Fruit fly (Drosophila melanogaster) whole organism, embryonic: Measurements from ENCODE around the gene CHOp24.

ENCODE experiments used
- Atf-2 ChIP-seq: fragments of 200-800 bp; sonication (Bioruptor generic); optimal IDR thresholded peaks from 2 replicates; lab custom pipeline; 2016; ENCODE audit warnings: missing biosample characterization, missing genetic modification characterization
- BEAF-32 ChIP-seq: fragments of 200-800 bp; sonication (Bioruptor generic); optimal IDR thresholded peaks from 3 replicates; lab custom pipeline; 2017; ENCODE audit warnings: missing biosample characterization, missing genetic modification characterization, mild to moderate bottlenecking, moderate library complexity, missing genetic modification reagents
- Bgb ChIP-seq: fragments of 200-800 bp; sonication (Bioruptor generic); IDR thresholded peaks from 2 replicates; pipeline ENCODE4 v1.3.6; 2022; ENCODE audit warnings: missing biosample characterization, missing genetic modification characterization; ENCODE audit not compliant: partially characterized antibody
- CG10267 ChIP-seq: fragments of 200-800 bp; sonication (Bioruptor generic); optimal IDR thresholded peaks from 2 replicates; lab custom pipeline; 2018; ENCODE audit warnings: missing biosample characterization, mild to moderate bottlenecking, missing genetic modification characterization, moderate library complexity
- CG13287 ChIP-seq: fragments of 200-800 bp; sonication (Bioruptor generic); IDR thresholded peaks from 2 replicates; pipeline ENCODE4 v1.3.6; 2022; ENCODE audit warnings: missing biosample characterization, missing genetic modification characterization; ENCODE audit not compliant: partially characterized antibody
- CG13894 ChIP-seq: fragments of 200-800 bp; sonication (Bioruptor generic); optimal IDR thresholded peaks from 3 replicates; lab custom pipeline; 2018; ENCODE audit warnings: missing biosample characterization, mild to moderate bottlenecking, missing genetic modification characterization, moderate library complexity
- CG14710 ChIP-seq: fragments of 200-800 bp; sonication (Bioruptor generic); optimal IDR thresholded peaks from 3 replicates; lab custom pipeline; 2019; ENCODE audit warnings: missing biosample characterization, mild to moderate bottlenecking, missing genetic modification characterization, moderate library complexity
- CG17912 ChIP-seq: fragments of 200-800 bp; sonication (Bioruptor generic); optimal IDR thresholded peaks from 2 replicates; lab custom pipeline; 2018; ENCODE audit warnings: missing biosample characterization, mild to moderate bottlenecking, missing genetic modification characterization
- CG2116 ChIP-seq: fragments of 200-800 bp; sonication (Bioruptor generic); optimal IDR thresholded peaks from 3 replicates; lab custom pipeline; 2018; ENCODE audit warnings: missing biosample characterization, mild to moderate bottlenecking, missing genetic modification characterization
- CG2889 ChIP-seq: fragments of 200-800 bp; sonication (Bioruptor generic); IDR thresholded peaks from 3 replicates; pipeline ENCODE4 v1.3.6; 2022; ENCODE audit warnings: missing biosample characterization, missing genetic modification characterization
- CG31224 ChIP-seq: fragments of 200-800 bp; sonication (Bioruptor generic); IDR thresholded peaks from 2 replicates; pipeline ENCODE4 v1.3.6; 2022; ENCODE audit warnings: missing biosample characterization, missing genetic modification characterization
- CG4617 ChIP-seq: fragments of 200-800 bp; sonication (Bioruptor generic); optimal IDR thresholded peaks from 3 replicates; lab custom pipeline; 2016; ENCODE audit warnings: missing biosample characterization, missing genetic modification characterization, borderline replicate concordance
- CG7928 ChIP-seq: fragments of 200-800 bp; sonication (Bioruptor generic); optimal IDR thresholded peaks from 2 replicates; lab custom pipeline; 2017; ENCODE audit warnings: missing biosample characterization, mild to moderate bottlenecking, missing genetic modification characterization
- CG8944 ChIP-seq: fragments of 200-800 bp; sonication (Bioruptor generic); optimal IDR thresholded peaks from 3 replicates; lab custom pipeline; 2016; ENCODE audit warnings: missing biosample characterization, missing genetic modification characterization
- CG9797 ChIP-seq: fragments of 200-800 bp; sonication (Bioruptor generic); optimal IDR thresholded peaks from 3 replicates; lab custom pipeline; 2018; ENCODE audit warnings: missing biosample characterization, mild to moderate bottlenecking, missing genetic modification characterization
- CTCF ChIP-seq: fragments of 200-800 bp; sonication (Bioruptor generic); optimal IDR thresholded peaks from 2 replicates; lab custom pipeline; 2017; ENCODE audit warnings: missing biosample characterization, mild to moderate bottlenecking, missing genetic modification characterization, moderate library complexity
- Dp ChIP-seq: fragments of 200-800 bp; sonication (Bioruptor generic); optimal IDR thresholded peaks from 2 replicates; lab custom pipeline; 2018; ENCODE audit warnings: missing biosample characterization, mild to moderate bottlenecking, missing genetic modification characterization, moderate library complexity
- E2f2 ChIP-seq: fragments of 200-800 bp; sonication (Bioruptor generic); IDR thresholded peaks from 2 replicates; pipeline ENCODE4 v1.3.6; 2022; ENCODE audit warnings: missing biosample characterization, missing genetic modification characterization
- MBD-R2 ChIP-seq: fragments of 200-800 bp; sonication (Bioruptor generic); IDR thresholded peaks from 2 replicates; pipeline ENCODE4 v1.3.6; 2022; ENCODE audit warnings: missing biosample characterization, missing genetic modification characterization
- MESR4 ChIP-seq: fragments of 200-800 bp; sonication (Bioruptor generic); optimal IDR thresholded peaks from 2 replicates; lab custom pipeline; 2018; ENCODE audit warnings: missing biosample characterization, mild to moderate bottlenecking, missing genetic modification characterization, moderate library complexity
- Med ChIP-seq: fragments of 200-800 bp; sonication (Bioruptor generic); peaks from one replicate; lab custom pipeline; 2016; ENCODE audit warnings: missing biosample characterization, missing genetic modification characterization, mild to moderate bottlenecking, inconsistent platforms, moderate library complexity
- Myb ChIP-seq: fragments of 200-800 bp; sonication (Bioruptor generic); optimal IDR thresholded peaks from 2 replicates; lab custom pipeline; 2016; ENCODE audit warnings: missing biosample characterization, missing genetic modification characterization
- Nf-YA ChIP-seq: fragments of 200-800 bp; sonication (Bioruptor generic); IDR thresholded peaks from 2 replicates; pipeline ENCODE4 v1.3.6; 2022; ENCODE audit warnings: missing biosample characterization, missing genetic modification characterization
- Pdp1 ChIP-seq, 2 experiments: fragments of 200-800 bp; sonication (Bioruptor generic); optimal IDR thresholded peaks; 3 replicates each; lab custom pipeline; 2016; ENCODE audit warnings: missing biosample characterization in 2 of 2, missing genetic modification characterization in 2 of 2, mild to moderate bottlenecking in 1 of 2, moderate library complexity in 1 of 2
- Sin3A ChIP-seq: fragments of >200 bp; optimal IDR thresholded peaks from 2 replicates; lab custom pipeline; 2018
- Sry-δ ChIP-seq: fragments of 200-800 bp; sonication (Bioruptor generic); optimal IDR thresholded peaks from 2 replicates; lab custom pipeline; 2016; ENCODE audit warnings: missing biosample characterization, missing genetic modification characterization
- btn ChIP-seq: fragments of 200-800 bp; sonication (Bioruptor generic); optimal IDR thresholded peaks from 2 replicates; lab custom pipeline; 2016; ENCODE audit warnings: missing biosample characterization, missing genetic modification characterization
- fd64A ChIP-seq: fragments of 200-800 bp; sonication (Bioruptor generic); optimal IDR thresholded peaks from 3 replicates; lab custom pipeline; 2018; ENCODE audit warnings: missing biosample characterization, mild to moderate bottlenecking, missing genetic modification characterization
- gfzf ChIP-seq: fragments of 200-800 bp; sonication (Bioruptor generic); optimal IDR thresholded peaks from 2 replicates; lab custom pipeline; 2016; ENCODE audit warnings: missing biosample characterization, mild to moderate bottlenecking, missing genetic modification characterization, moderate library complexity
- grn ChIP-seq: fragments of 200-800 bp; sonication (Bioruptor generic); optimal IDR thresholded peaks from 3 replicates; lab custom pipeline; 2017; ENCODE audit warnings: missing biosample characterization, missing genetic modification characterization
- gsb-n ChIP-seq: fragments of 200-800 bp; sonication (Bioruptor generic); optimal IDR thresholded peaks from 3 replicates; lab custom pipeline; 2018; ENCODE audit warnings: missing biosample characterization, mild to moderate bottlenecking, missing genetic modification characterization
- kni ChIP-seq: fragments of 200-800 bp; sonication (Bioruptor generic); optimal IDR thresholded peaks from 3 replicates; lab custom pipeline; 2017; ENCODE audit warnings: mild to moderate bottlenecking, missing biosample characterization, missing genetic modification reagents, missing genetic modification characterization
- pnt ChIP-seq: fragments of 200-800 bp; sonication (Bioruptor generic); optimal IDR thresholded peaks from 3 replicates; lab custom pipeline; 2016; ENCODE audit warnings: missing biosample characterization, missing genetic modification characterization
- pzg ChIP-seq: fragments of 200-800 bp; sonication (Bioruptor generic); optimal IDR thresholded peaks from 3 replicates; lab custom pipeline; 2018; ENCODE audit warnings: missing biosample characterization, mild to moderate bottlenecking, missing genetic modification characterization, moderate library complexity
- sens ChIP-seq: fragments of 200-800 bp; sonication (Bioruptor generic); peaks from one replicate; lab custom pipeline; 2016; ENCODE audit warnings: missing biosample characterization, missing genetic modification characterization
- ssp ChIP-seq: fragments of 200-800 bp; sonication (Bioruptor generic); IDR thresholded peaks from 2 replicates; pipeline ENCODE4 v1.3.6; 2022; ENCODE audit warnings: missing biosample characterization, missing genetic modification characterization
- stwl ChIP-seq: fragments of 200-800 bp; sonication (Bioruptor generic); optimal IDR thresholded peaks from 3 replicates; lab custom pipeline; 2018; ENCODE audit warnings: missing biosample characterization, mild to moderate bottlenecking, missing genetic modification characterization, moderate library complexity
- tll ChIP-seq, 2 experiments: fragments of 200-800 bp in 1 of 2; fragments of >200 bp in 1 of 2; sonication (Bioruptor generic) in 1 of 2; optimal IDR thresholded peaks; 2 replicates each; lab custom pipeline; 2017 to 2019; ENCODE audit warnings: missing biosample characterization in 2 of 2, missing genetic modification characterization in 2 of 2, mild to moderate bottlenecking in 1 of 2, moderate library complexity in 1 of 2
- trem ChIP-seq: fragments of 200-800 bp; optimal IDR thresholded peaks from 3 replicates; lab custom pipeline; 2019; ENCODE audit warnings: missing biosample characterization, mild to moderate bottlenecking, missing genetic modification characterization, moderate library complexity
- ttk ChIP-seq: fragments of 200-800 bp; sonication (Bioruptor generic); IDR thresholded peaks from 2 replicates; pipeline ENCODE4 v2.1.2; 2022; ENCODE audit warnings: missing biosample characterization, missing genetic modification characterization

The CHOp24 gene

dm6 chrX:4542353-4542752 is 1.6 kb downstream of the CHOp24 start, which contains the start of gene CG3568:
Gene CG3568 (plus strand): TSS chrX:4542630.
- TF ChIP-seq CG8944 (GFP tag; lab: Kevin White, UChicago) (no peak), ssp (GFP tag; lab: Robert Waterston, UW) (peak; percentile 50; the same call in 1 of the 2 replicates), ttk (GFP tag; lab: Robert Waterston, UW) (no peak), sens (peak; percentile 70), CG10267 (tag; lab: Kevin White, UChicago) (peak; percentile 57), Med (GFP tag; lab: Kevin White, UChicago) (peak; percentile 34), CG13894 (no peak), btn (no peak), stwl (tag; lab: Kevin White, UChicago) (peak; percentile 65)

DNA sequence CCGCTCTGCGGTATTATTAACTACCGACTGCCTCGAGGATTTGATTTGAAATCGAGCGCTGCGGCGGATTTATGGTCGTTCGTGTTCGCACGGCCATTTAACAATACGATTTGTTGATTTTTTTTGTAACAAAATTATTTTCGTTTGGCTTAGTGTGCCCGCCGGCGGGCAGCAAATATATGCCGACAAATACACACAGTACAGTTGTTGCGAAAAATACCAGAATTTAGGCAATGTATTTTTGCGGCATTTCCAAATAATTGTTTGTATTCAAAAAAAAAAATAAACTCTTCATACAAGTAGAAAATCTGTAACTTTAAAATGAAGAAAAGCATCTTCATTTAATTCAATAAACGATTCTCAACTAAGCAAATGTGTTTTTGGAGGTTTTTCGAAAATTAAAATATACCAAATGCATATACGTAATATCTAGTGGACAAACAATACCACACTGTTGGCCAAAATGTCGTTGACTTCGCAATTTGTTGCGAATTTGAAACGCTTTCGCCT is 8.0 kb downstream of the CHOp24 start, which contains the start of the genes Usf and CG15912:
Usf (minus strand) TSS at position 184 of the 510 bp plus-strand sequence.
CG15912 (plus strand) TSS at position 460 of the 510 bp plus-strand sequence.
- TF ChIP-seq fd64A: no peak
- TF ChIP-seq CG10267 (tag; lab: Kevin White, UChicago): peak; percentile 9
- TF ChIP-seq Bgb (GFP tag; lab: Robert Waterston, UW): 0 out of 2 replicates have a peak, but pooled peaks have one; percentile 2
- TF ChIP-seq MBD-R2 (GFP tag; lab: Robert Waterston, UW): peak; percentile 57
- no peak for TF ChIP-seq CG31224 (GFP tag; lab: Robert Waterston, UW)
- peak; percentile 45 for TF ChIP-seq stwl (tag; lab: Kevin White, UChicago)
- TF ChIP-seq CG13287 (GFP tag; lab: Robert Waterston, UW): peak; percentile 14; the same call in 1 of the 2 replicates
- TF ChIP-seq CG2889 (GFP tag; lab: Robert Waterston, UW): no peak
- no peak for TF ChIP-seq Nf-YA
- peak in 1 of 2 experiments; percentile 8 for TF ChIP-seq tll (GFP tag; optimal IDR thresholded peaks at IDR 0.05; lab: Kevin White, UChicago)
- peak; percentile 88 for TF ChIP-seq gfzf (GFP tag; lab: Kevin White, UChicago)
- no peak for TF ChIP-seq CG7928 (GFP tag; lab: Kevin White, UChicago)
- no peak for TF ChIP-seq CG17912 (GFP tag; lab: Kevin White, UChicago)
- peak; percentile 8 for TF ChIP-seq Sry-δ (GFP tag; lab: Kevin White, UChicago)
- TF ChIP-seq BEAF-32 (GFP tag; lab: Kevin White, UChicago): peak; percentile 21
- TF ChIP-seq E2f2 (GFP tag; lab: Robert Waterston, UW): peak; percentile 66
- peak; percentile 50 for TF ChIP-seq Dp (GFP tag; lab: Kevin White, UChicago)
- TF ChIP-seq Pdp1 (GFP tag; optimal IDR thresholded peaks at IDR 0.05; lab: Kevin White, UChicago): peak in 1 of 2 experiments; percentile 53
- peak; percentile 15 for TF ChIP-seq CG2116 (GFP tag; lab: Kevin White, UChicago)
- TF ChIP-seq trem (tag; lab: Kevin White, UChicago): peak; percentile 28
- TF ChIP-seq Myb (GFP tag; lab: Kevin White, UChicago): peak; percentile 58
- TF ChIP-seq MESR4 (GFP tag; lab: Kevin White, UChicago): peak; percentile 65
- peak; percentile 77 for TF ChIP-seq CG9797 (GFP tag; lab: Kevin White, UChicago)
- no peak for TF ChIP-seq kni (GFP tag; lab: Kevin White, UChicago)
- TF ChIP-seq CTCF: peak; percentile 32
- TF ChIP-seq grn: no peak
- no peak for TF ChIP-seq Atf-2
- TF ChIP-seq CG14710 (tag; lab: Kevin White, UChicago): peak; percentile 9
- no peak for TF ChIP-seq gsb-n
- peak; percentile 52 for TF ChIP-seq Sin3A
- no peak for TF ChIP-seq pnt (GFP tag; lab: Kevin White, UChicago)
- TF ChIP-seq CG4617: peak; percentile 52
- peak; percentile 48 for TF ChIP-seq pzg (GFP tag; lab: Kevin White, UChicago)
